Fruit fly (Drosophila melanogaster): ENCODE data around the gene CG9265.

The CG9265 gene

dm6 chr2L:21102399-21103108 lies 31.3 kb upstream of the CG9265 start, which contains the start of gene CG9257 (continued):
- TF ChIP-seq sd (tag; optimal IDR thresholded peaks at IDR 0.05) (no peak), nmo (GFP tag; optimal IDR thresholded peaks at IDR 0.05) (peak; percentile 45), CG42726 (GFP tag; IDR thresholded peaks at IDR 0.05; ENCODE audit: partially characterized antibody) (no peak), CG2875 (GFP tag; optimal IDR thresholded peaks at IDR 0.05) (no peak), Awh (GFP tag; IDR thresholded peaks at IDR 0.05) (no peak), gem (tag; optimal IDR thresholded peaks at IDR 0.05) (no peak), CG11695 (GFP tag; IDR thresholded peaks at IDR 0.05) (no peak), CG11093 (GFP tag; IDR thresholded peaks at IDR 0.05) (no peak), CG9727 (GFP tag; optimal IDR thresholded peaks at IDR 0.05) (no peak), HmgD (GFP tag; optimal IDR thresholded peaks at IDR 0.05) (no peak), CG18764 (GFP tag; optimal IDR thresholded peaks at IDR 0.05) (no peak), wek (GFP tag; optimal IDR thresholded peaks at IDR 0.05) (no peak), gsb-n (tag; optimal IDR thresholded peaks at IDR 0.05) (no peak), jing (GFP tag; optimal IDR thresholded peaks at IDR 0.05) (no peak), pho (GFP tag; optimal IDR thresholded peaks at IDR 0.05) (peak; percentile 21), CG8765 (GFP tag; IDR thresholded peaks at IDR 0.05) (no peak), klu (GFP tag; IDR thresholded peaks at IDR 0.05) (no peak), Rfx (GFP tag; IDR thresholded peaks at IDR 0.05) (0 out of 2 replicates have a peak, but pooled peaks have one; percentile 9), CG10979 (tag; optimal IDR thresholded peaks at IDR 0.05) (no peak), Ssrp (tag; optimal IDR thresholded peaks at IDR 0.05) (no peak), CG14014 (GFP tag; IDR thresholded peaks at IDR 0.05) (no peak), pb (GFP tag; optimal IDR thresholded peaks at IDR 0.05) (no peak), hkb (optimal IDR thresholded peaks at IDR 0.05) (peak; percentile 17), hkb (GFP tag; IDR thresholded peaks at IDR 0.05) (no peak), Ada2b (GFP tag; IDR thresholded peaks at IDR 0.05) (no peak), CG12155 (GFP tag; optimal IDR thresholded peaks at IDR 0.05) (peak; percentile 7), Eip74EF (GFP tag; optimal IDR thresholded peaks at IDR 0.05) (no peak), prd (optimal IDR thresholded peaks at IDR 0.05) (no peak), prd (GFP tag; IDR thresholded peaks at IDR 0.05) (no peak), CG15514 (GFP tag; optimal IDR thresholded peaks at IDR 0.05) (peak; percentile 99), CG17612 (GFP tag; IDR thresholded peaks at IDR 0.05) (no peak), zen2 (GFP tag; IDR thresholded peaks at IDR 0.05; ENCODE audit: partially characterized antibody) (no peak), Rx (GFP tag; IDR thresholded peaks at IDR 0.05) (no peak), CG6854 (GFP tag; optimal IDR thresholded peaks at IDR 0.05) (no peak), sc (optimal IDR thresholded peaks at IDR 0.05) (no peak), sc (GFP tag; optimal IDR thresholded peaks at IDR 0.05) (no peak), Nf-YC (tag; optimal IDR thresholded peaks at IDR 0.05) (no peak), CG13424 (tag; optimal IDR thresholded peaks at IDR 0.05) (peak; percentile 6), CG16863 (GFP tag; optimal IDR thresholded peaks at IDR 0.05) (no peak), zf30C (GFP tag; optimal IDR thresholded peaks at IDR 0.05) (no peak), CG13894 (tag; optimal IDR thresholded peaks at IDR 0.05) (no peak), CG13624 (GFP tag; optimal IDR thresholded peaks at IDR 0.05) (no peak), tin (GFP tag; optimal IDR thresholded peaks at IDR 0.05) (no peak), CG6813 (GFP tag; optimal IDR thresholded peaks at IDR 0.05) (no peak), cg (GFP tag; optimal IDR thresholded peaks at IDR 0.05) (no peak), HLH3B (GFP tag; IDR thresholded peaks at IDR 0.05) (no peak), CG18262 (tag; optimal IDR thresholded peaks at IDR 0.05) (no peak), ash1 (GFP tag; optimal IDR thresholded peaks at IDR 0.05) (no peak), Optix (GFP tag; IDR thresholded peaks at IDR 0.05) (no peak), pnt (GFP tag; optimal IDR thresholded peaks at IDR 0.05) (no peak), CG3281 (GFP tag; optimal IDR thresholded peaks at IDR 0.05) (no peak)

Measured in whole organism, embryonic.